Worm (Caenorhabditis elegans) whole organism, L4 larva: ENCODE data around the gene F22E5.11.
"Not testable (repeated sequence)": the region's sequence is repeated elsewhere in the genome, so short reads cannot be mapped to it uniquely, and the experiment has no call there.

Experiments used
- F49E8.2 ChIP-seq: sonication (generic microtip); optimal IDR thresholded peaks from 2 replicates; lab custom pipeline; 2016; ENCODE audit warnings: missing compliant biosample characterization, mild to moderate bottlenecking, missing genetic modification characterization, borderline replicate concordance
- ZK337.2 ChIP-seq: fragments of 200-800 bp; sonication (Bioruptor generic); IDR thresholded peaks from 2 replicates; pipeline ENCODE4 v1.3.6; 2022; ENCODE audit warnings: missing genetic modification reagents, missing genetic modification characterization, missing compliant biosample characterization
- aha-1 ChIP-seq: fragments of 150-350 bp; peaks from one replicate; lab custom pipeline; 2014; ENCODE audit warnings: missing biosample characterization, missing genetic modification characterization
- attf-4 ChIP-seq: sonication (generic microtip); optimal IDR thresholded peaks from 3 replicates; lab custom pipeline; 2017; ENCODE audit warnings: missing biosample characterization, missing genetic modification characterization
- ceh-32 ChIP-seq: sonication (generic microtip); optimal IDR thresholded peaks from 2 replicates; lab custom pipeline; 2016; ENCODE audit warnings: mild to moderate bottlenecking, missing genetic modification characterization, missing compliant biosample characterization; ENCODE audit not compliant: poor library complexity
- ceh-62 ChIP-seq: sonication (generic microtip); optimal IDR thresholded peaks from 2 replicates; lab custom pipeline; 2017; ENCODE audit warnings: missing biosample characterization, missing genetic modification characterization
- ctbp-1 ChIP-seq: fragments of 200-800 bp; sonication (Bioruptor generic); IDR thresholded peaks from 2 replicates; pipeline ENCODE4 v1.3.6; 2022; ENCODE audit warnings: missing genetic modification reagents, missing genetic modification characterization, missing compliant biosample characterization
- daf-19 ChIP-seq: fragments of 200-800 bp; sonication (Bioruptor generic); conservative IDR thresholded peaks from 2 replicates; pipeline ENCODE4 v1.3.6; 2022; ENCODE audit warnings: missing genetic modification characterization, missing compliant biosample characterization
- dmd-6 ChIP-seq: fragments of 200-800 bp; sonication (Bioruptor generic); IDR thresholded peaks from 2 replicates; pipeline ENCODE4 v1.3.6; 2022; ENCODE audit warnings: missing genetic modification reagents, missing genetic modification characterization, missing compliant biosample characterization
- dmd-8 ChIP-seq: fragments of 200-800 bp; sonication (Bioruptor generic); IDR thresholded peaks from 2 replicates; pipeline ENCODE4 v1.3.6; 2022; ENCODE audit warnings: missing genetic modification characterization, missing compliant biosample characterization
- egl-27 ChIP-seq: sonication (generic microtip); optimal IDR thresholded peaks from 3 replicates; lab custom pipeline; 2017; ENCODE audit warnings: missing biosample characterization, missing genetic modification reagents, missing genetic modification characterization
- egl-43 ChIP-seq: fragments of 200-800 bp; sonication (Bioruptor generic); IDR thresholded peaks from 2 replicates; pipeline ENCODE4 v1.3.6; 2022; ENCODE audit warnings: missing genetic modification reagents, missing genetic modification characterization, missing compliant biosample characterization
- fos-1 ChIP-seq: fragments of 150-350 bp; optimal IDR thresholded peaks from 2 replicates; lab custom pipeline; 2014; ENCODE audit warnings: missing biosample characterization, missing genetic modification characterization
- hlh-11 ChIP-seq: fragments of 200-800 bp; sonication (Bioruptor generic); optimal IDR thresholded peaks from 2 replicates; lab custom pipeline; 2018; ENCODE audit warnings: mild to moderate bottlenecking, missing genetic modification characterization, missing compliant biosample characterization
- hlh-30 ChIP-seq: sonication (generic microtip); optimal IDR thresholded peaks from 2 replicates; lab custom pipeline; 2017; ENCODE audit warnings: antibody characterized with exemption, mild to moderate bottlenecking, missing genetic modification characterization, missing compliant biosample characterization; ENCODE audit not compliant: insufficient read depth
- lin-1 ChIP-seq: fragments of 200-800 bp; sonication (Bioruptor generic); IDR thresholded peaks from 2 replicates; pipeline ENCODE4 v1.3.6; 2022; ENCODE audit warnings: missing genetic modification reagents, missing genetic modification characterization, missing compliant biosample characterization
- lin-29 ChIP-seq: fragments of 200-800 bp; sonication (Bioruptor generic); IDR thresholded peaks from 2 replicates; pipeline ENCODE4 v1.3.6; 2022; ENCODE audit warnings: missing genetic modification reagents, missing genetic modification characterization, missing compliant biosample characterization
- lin-39 ChIP-seq: fragments of 150-350 bp; optimal IDR thresholded peaks from 2 replicates; lab custom pipeline; 2014; ENCODE audit warnings: missing biosample characterization, missing genetic modification reagents, missing genetic modification characterization
- lir-3 ChIP-seq: sonication (generic microtip); optimal IDR thresholded peaks from 2 replicates; lab custom pipeline; 2016; ENCODE audit warnings: mild to moderate bottlenecking, missing genetic modification characterization, missing compliant biosample characterization
- madf-5 ChIP-seq, 2 experiments: fragments of 200-800 bp; sonication (Bioruptor generic); IDR thresholded peaks; 2 replicates each; pipeline ENCODE4 v1.3.6; 2022; ENCODE audit warnings: missing compliant biosample characterization in 2 of 2, missing genetic modification characterization in 2 of 2
- mdl-1 ChIP-seq, 2 experiments: fragments of 150-350 bp in 1 of 2; sonication (generic microtip) in 1 of 2; optimal IDR thresholded peaks; 2 replicates each; lab custom pipeline; 2014 to 2017; ENCODE audit warnings: missing biosample characterization in 2 of 2, missing genetic modification characterization in 2 of 2
- mep-1 ChIP-seq: fragments of 150-350 bp; sonication (generic microtip); optimal IDR thresholded peaks from 3 replicates; lab custom pipeline; 2014; ENCODE audit warnings: missing biosample characterization, missing genetic modification characterization
- mxl-2 ChIP-seq: fragments of 200-800 bp; sonication (Bioruptor generic); conservative IDR thresholded peaks from 2 replicates; pipeline ENCODE4 v1.3.6; 2022; ENCODE audit warnings: missing genetic modification reagents, missing genetic modification characterization, missing compliant biosample characterization
- nhr-102 ChIP-seq: sonication (generic microtip); optimal IDR thresholded peaks from 2 replicates; lab custom pipeline; 2016; ENCODE audit warnings: mild to moderate bottlenecking, missing genetic modification characterization, moderate library complexity, missing compliant biosample characterization
- nhr-111 ChIP-seq: fragments of 200-800 bp; sonication (Bioruptor generic); optimal IDR thresholded peaks from 2 replicates; lab custom pipeline; 2018; ENCODE audit warnings: mild to moderate bottlenecking, missing genetic modification characterization, missing compliant biosample characterization
- nhr-237 ChIP-seq: sonication (generic microtip); optimal IDR thresholded peaks from 2 replicates; lab custom pipeline; 2017; ENCODE audit warnings: missing biosample characterization, missing genetic modification characterization
- nhr-28 ChIP-seq: fragments of 150-350 bp; optimal IDR thresholded peaks from 2 replicates; lab custom pipeline; 2014; ENCODE audit warnings: missing biosample characterization, missing genetic modification characterization
- nhr-48 ChIP-seq: sonication (generic microtip); optimal IDR thresholded peaks from 2 replicates; lab custom pipeline; 2016; ENCODE audit warnings: mild to moderate bottlenecking, missing genetic modification characterization, missing compliant biosample characterization
- nhr-77 ChIP-seq: fragments of 150-350 bp; optimal IDR thresholded peaks from 2 replicates; lab custom pipeline; 2014; ENCODE audit warnings: missing biosample characterization, missing genetic modification characterization
- php-3 ChIP-seq: fragments of 200-800 bp; sonication (Bioruptor generic); IDR thresholded peaks from 2 replicates; pipeline ENCODE4 v1.3.6; 2022; ENCODE audit warnings: missing genetic modification reagents, missing genetic modification characterization, missing compliant biosample characterization
- pqm-1 ChIP-seq: sonication (generic microtip); optimal IDR thresholded peaks from 2 replicates; lab custom pipeline; 2017; ENCODE audit warnings: missing biosample characterization, missing genetic modification characterization
- zag-1 ChIP-seq: fragments of 150-350 bp; optimal IDR thresholded peaks from 2 replicates; lab custom pipeline; 2014; ENCODE audit warnings: missing biosample characterization, missing genetic modification characterization
- zfp-3 ChIP-seq: fragments of 200-800 bp; sonication (Bioruptor generic); conservative IDR thresholded peaks from 2 replicates; pipeline ENCODE4 v1.3.6; 2022; ENCODE audit warnings: missing genetic modification reagents, missing genetic modification characterization, missing compliant biosample characterization
- zip-11 ChIP-seq: fragments of 200-800 bp; sonication (Bioruptor generic); IDR thresholded peaks from 2 replicates; pipeline ENCODE4 v1.3.6; 2022; ENCODE audit warnings: missing genetic modification characterization, missing compliant biosample characterization
- zip-2 ChIP-seq: fragments of 150-350 bp; optimal IDR thresholded peaks from 2 replicates; lab custom pipeline; 2014; ENCODE audit warnings: missing biosample characterization, missing genetic modification characterization
- ztf-11 ChIP-seq: fragments of 150-350 bp; optimal IDR thresholded peaks from 2 replicates; lab custom pipeline; 2014; ENCODE audit warnings: missing biosample characterization, missing genetic modification characterization

The F22E5.11 gene

DNA sequence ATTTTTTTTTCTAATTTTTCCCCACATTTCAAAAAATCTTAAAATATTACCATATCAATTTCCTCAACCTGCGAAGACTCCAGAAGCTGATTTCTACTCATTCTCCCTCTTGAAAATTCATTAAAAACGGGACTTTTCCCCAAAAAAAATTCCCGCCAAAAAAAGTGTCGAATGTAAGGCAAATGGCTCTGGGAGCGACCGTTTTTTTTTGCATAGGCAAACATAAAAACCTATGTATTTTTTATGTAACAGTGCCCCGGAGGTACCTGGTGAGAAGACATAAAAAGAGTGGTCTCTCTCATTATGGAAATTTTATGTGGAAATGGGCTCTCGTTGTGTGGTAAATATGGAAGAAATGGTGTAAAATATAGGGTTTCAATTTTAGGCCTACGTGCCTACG is 39.8 kb upstream of the F22E5.11 start, which contains the start of gene ceh-87:
Gene ceh-87, minus strand, starts transcription at position 101 of the 400 bp plus-strand sequence.
- TF ChIP-seq nhr-48 (tag; lab: Kevin White, UChicago) (no peak), mep-1 (tag; lab: Kevin White, UChicago) (no peak), attf-4 (tag; lab: Kevin White, UChicago) (no peak), ceh-32 (tag; lab: Kevin White, UChicago) (no peak), ZK337.2 (GFP tag; lab: Robert Waterston, UW) (no peak), zip-2 (tag; lab: Kevin White, UChicago) (no peak), hlh-30 (tag; lab: Kevin White, UChicago) (no peak), ctbp-1 (no peak), nhr-237 (tag; lab: Kevin White, UChicago) (no peak), fos-1 (tag; lab: Kevin White, UChicago) (no peak), madf-5 (GFP tag; IDR thresholded peaks at IDR 0.05; lab: Robert Waterston, UW) (no peak), dmd-8 (no peak)

DNA sequence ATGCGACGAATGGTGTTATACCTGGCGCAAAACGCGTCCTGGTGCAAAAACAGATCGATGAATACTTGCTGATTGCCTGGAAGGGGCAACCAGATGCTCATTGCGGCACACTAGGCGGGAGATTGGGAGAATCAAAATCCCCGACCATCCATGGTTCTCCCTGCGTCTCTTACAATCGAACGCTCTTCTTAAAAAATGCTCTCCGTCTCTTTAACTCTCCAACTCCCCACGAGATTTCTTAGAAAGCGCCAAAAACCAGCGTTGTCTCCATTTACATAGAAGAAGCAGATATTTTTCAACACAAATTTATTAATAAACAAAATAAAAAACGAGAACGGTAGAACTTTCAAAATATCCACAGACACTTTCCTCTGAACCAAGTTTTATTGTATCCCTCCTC is 36.7 kb upstream of the F22E5.11 start, which contains the start of gene F34D6.1:
Gene F34D6.1, minus strand, starts transcription at position 101 of the 400 bp plus-strand sequence.
- no peak for TF ChIP-seq zip-11 (GFP tag; lab: Robert Waterston, UW)
- TF ChIP-seq aha-1 (tag; lab: Kevin White, UChicago) = peak; percentile 36

DNA sequence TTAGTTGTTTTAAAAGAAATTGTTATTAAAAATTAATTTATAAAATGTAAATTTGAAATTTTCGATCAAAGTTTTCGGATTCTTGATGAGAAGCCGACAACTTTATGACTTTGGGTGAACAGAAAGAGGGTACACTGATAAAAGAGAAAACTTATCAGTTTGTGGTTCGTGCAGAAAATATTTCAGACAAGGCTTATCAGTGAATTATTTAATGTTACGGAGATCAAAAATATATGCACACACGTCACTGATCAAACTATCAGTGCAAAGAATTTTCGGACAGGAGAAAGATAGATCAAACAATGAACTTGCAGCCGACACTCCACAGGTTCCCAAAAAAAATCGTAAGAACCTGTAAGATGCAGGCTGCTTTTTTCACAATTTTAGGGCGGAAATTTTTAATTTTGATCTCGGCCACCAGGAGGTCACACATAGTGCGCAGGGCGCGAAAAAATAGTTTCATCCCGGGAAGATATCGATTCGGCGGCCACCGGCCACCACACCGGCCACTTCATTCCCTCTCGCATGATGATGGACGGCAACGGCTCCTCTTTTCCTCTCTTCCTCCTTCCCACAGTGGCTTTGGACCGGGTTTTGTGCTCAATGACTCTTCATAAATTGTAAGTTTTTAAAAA is 33.3 kb upstream of the F22E5.11 start, which contains the start of gene F22E5.17:
Gene F22E5.17, plus strand, starts transcription at position 508 of the 635 bp plus-strand sequence.
- TF ChIP-seq egl-43 (GFP tag; lab: Robert Waterston, UW) (0 out of 2 replicates have a peak, but pooled peaks have one; percentile 41), nhr-77 (tag; lab: Kevin White, UChicago) (peak; percentile 7), dmd-6 (peak; percentile 92), attf-4 (tag; lab: Kevin White, UChicago) (no peak), hlh-11 (tag; lab: Kevin White, UChicago) (peak; percentile 63), nhr-28 (tag; lab: Kevin White, UChicago) (peak; percentile 88), nhr-102 (tag; lab: Kevin White, UChicago) (peak; percentile 22), daf-19 (GFP tag; lab: Robert Waterston, UW) (no peak), egl-27 (tag; lab: Kevin White, UChicago) (no peak), nhr-48 (tag; lab: Kevin White, UChicago) (peak; percentile 33), pqm-1 (tag; lab: Kevin White, UChicago) (peak; percentile 94), lin-1 (GFP tag; lab: Robert Waterston, UW) (0 out of 2 replicates have a peak, but pooled peaks have one; percentile 12), php-3 (GFP tag; lab: Robert Waterston, UW) (peak; percentile 48; the same call in 1 of the 2 replicates)

DNA sequence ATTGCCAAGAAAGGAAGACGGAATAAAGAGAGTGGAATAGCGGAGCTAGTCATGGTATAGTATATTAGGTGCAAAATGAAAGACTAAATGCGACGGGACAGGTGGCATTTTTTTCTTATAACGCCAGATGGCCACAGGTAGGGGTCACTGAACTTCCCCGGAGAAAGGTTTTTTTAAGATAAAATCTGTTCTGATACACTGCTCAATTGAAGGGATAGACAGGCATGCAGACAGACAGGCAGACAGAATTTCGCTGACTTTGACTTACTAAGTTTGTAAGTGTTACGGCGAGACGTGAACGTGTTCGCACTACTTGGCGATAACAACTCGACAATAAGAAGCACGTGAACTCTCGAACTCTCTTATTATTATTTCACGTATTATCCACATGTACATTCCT is 29.1 kb upstream of the F22E5.11 start, which contains the start of the genes F22E5.20 and F22E5.1:
Gene F22E5.20, minus strand, starts transcription at position 101 of the 400 bp plus-strand sequence.
Gene F22E5.1, plus strand, starts transcription at position 242 of the 400 bp plus-strand sequence.
- TF ChIP-seq nhr-111; zag-1 (tag; lab: Kevin White, UChicago); lin-1 (GFP tag; lab: Robert Waterston, UW): not testable (repeated sequence)

DNA sequence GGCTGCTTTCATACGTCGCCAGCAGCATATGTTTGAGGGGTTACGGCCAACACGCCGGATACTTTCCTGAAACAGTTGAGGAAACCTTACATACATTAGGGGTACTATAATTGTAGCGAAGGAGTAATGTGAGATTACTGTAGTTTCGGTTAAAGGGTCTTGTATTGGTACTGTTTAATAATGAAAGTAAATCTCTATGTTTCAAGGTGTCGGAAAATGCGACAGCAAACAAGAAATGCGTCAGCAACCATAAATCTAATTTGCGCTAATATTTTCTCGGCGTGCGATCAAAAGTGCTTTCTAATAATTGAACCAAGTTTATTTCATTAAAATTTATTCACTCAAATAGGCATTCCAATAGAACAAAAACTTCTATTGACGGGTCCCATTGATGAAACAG is 27.9 kb upstream of the F22E5.11 start, which contains the start of gene sri-57:
Gene sri-57, minus strand, starts transcription at position 101 of the 400 bp plus-strand sequence.
- TF ChIP-seq F49E8.2, aha-1, hlh-30 (tag; lab: Kevin White, UChicago): not testable (repeated sequence)

DNA sequence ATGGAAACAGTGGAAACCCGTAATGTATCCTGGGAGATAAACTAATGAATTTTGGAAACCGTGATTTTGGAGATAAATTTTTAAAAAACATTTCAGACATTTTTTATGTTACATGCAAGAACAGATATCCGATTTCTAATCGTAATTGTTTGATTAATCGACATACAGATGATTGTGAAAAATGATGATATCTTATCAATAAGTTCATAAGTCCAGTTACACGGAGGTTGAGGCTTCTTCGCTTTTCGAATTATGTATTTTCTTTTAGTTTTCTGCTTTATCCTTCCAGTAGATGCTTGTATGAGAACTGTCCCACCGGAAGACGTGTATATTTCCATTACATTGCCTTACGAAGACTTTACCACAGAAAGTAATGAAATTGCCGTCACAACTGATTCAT is 21.2 kb upstream of the F22E5.11 start, which contains the start of gene F22E5.22:
Gene F22E5.22, plus strand, starts transcription at position 301 of the 400 bp plus-strand sequence.
- no peak for TF ChIP-seq mdl-1 (tag; optimal IDR thresholded peaks at IDR 0.05; lab: Kevin White, UChicago)
- no peak for TF ChIP-seq lin-29 (GFP tag; lab: Robert Waterston, UW)
- no peak for TF ChIP-seq ztf-11
- no peak for TF ChIP-seq F49E8.2 (tag; lab: Kevin White, UChicago)
- no peak for TF ChIP-seq zfp-3 (GFP tag; lab: Robert Waterston, UW)
- TF ChIP-seq lin-39 (tag; lab: Kevin White, UChicago) = no peak
- no peak for TF ChIP-seq hlh-30 (tag; lab: Kevin White, UChicago)
- TF ChIP-seq dmd-6 = no peak
- no peak for TF ChIP-seq lir-3
- no peak for TF ChIP-seq ceh-62 (tag; lab: Kevin White, UChicago)
- no peak for TF ChIP-seq mxl-2 (GFP tag; lab: Robert Waterston, UW)
